Worm (Caenorhabditis elegans): ENCODE measurements around the gene ptp-8.

- TF ChIP-seq ets-7 (tag; optimal IDR thresholded peaks at IDR 0.05) = no peak
- TF ChIP-seq ceh-13 (GFP tag; optimal IDR thresholded peaks at IDR 0.05) = no peak
- TF ChIP-seq ama-1 (optimal IDR thresholded peaks at IDR 0.05) = no peak
- no peak for TF ChIP-seq hmbx-1 (tag; optimal IDR thresholded peaks at IDR 0.05)
Observed at ce11 chrIV:7386835-7387551, 5.1 kb downstream of the ptp-8 start.
